Worm (Caenorhabditis elegans) whole organism, L3 larva: ENCODE data around the gene mrpl-21.

Source experiments
- R02D3.7 ChIP-seq: fragments of 150-350 bp; optimal IDR thresholded peaks from 2 replicates; lab custom pipeline; 2014; ENCODE audit warnings: missing biosample characterization, missing genetic modification characterization
- ZK546.5 ChIP-seq: sonication (generic microtip); optimal IDR thresholded peaks from 2 replicates; lab custom pipeline; 2017; ENCODE audit warnings: missing biosample characterization, missing genetic modification characterization
- aly-2 ChIP-seq: fragments of 150-350 bp; optimal IDR thresholded peaks from 2 replicates; lab custom pipeline; 2014; ENCODE audit warnings: missing biosample characterization, missing genetic modification characterization
- ama-1 ChIP-seq: fragments of 150-350 bp; optimal IDR thresholded peaks from 2 replicates; lab custom pipeline; 2018
- ceh-16 ChIP-seq: sonication (generic microtip); optimal IDR thresholded peaks from 2 replicates; lab custom pipeline; 2017; ENCODE audit warnings: missing biosample characterization, missing genetic modification characterization
- ceh-28 ChIP-seq: fragments of 150-350 bp; optimal IDR thresholded peaks from 2 replicates; lab custom pipeline; 2014; ENCODE audit warnings: missing biosample characterization, missing genetic modification reagents, missing genetic modification characterization
- ceh-82 ChIP-seq: fragments of 150-350 bp; optimal IDR thresholded peaks from 2 replicates; lab custom pipeline; 2014; ENCODE audit warnings: missing biosample characterization, missing genetic modification characterization
- ceh-9 ChIP-seq: sonication (generic microtip); optimal IDR thresholded peaks from 2 replicates; lab custom pipeline; 2018; ENCODE audit warnings: missing biosample characterization, missing genetic modification characterization
- daf-12 ChIP-seq: fragments of 150-350 bp; optimal IDR thresholded peaks from 2 replicates; lab custom pipeline; 2014; ENCODE audit warnings: missing biosample characterization, missing genetic modification reagents, missing genetic modification characterization
- egl-27 ChIP-seq: sonication (generic microtip); optimal IDR thresholded peaks from 4 replicates; lab custom pipeline; 2017; ENCODE audit warnings: missing biosample characterization, missing genetic modification reagents, missing genetic modification characterization
- egl-5 ChIP-seq: fragments of 150-350 bp; optimal IDR thresholded peaks from 2 replicates; lab custom pipeline; 2017; ENCODE audit warnings: missing biosample characterization, missing genetic modification reagents, missing genetic modification characterization, inconsistent platforms
- elt-1 ChIP-seq: fragments of 150-350 bp; optimal IDR thresholded peaks from 2 replicates; lab custom pipeline; 2014; ENCODE audit warnings: missing biosample characterization, missing genetic modification characterization
- elt-2 ChIP-seq: sonication (generic microtip); optimal IDR thresholded peaks from 2 replicates; lab custom pipeline; 2016; ENCODE audit warnings: missing genetic modification reagents, mild to moderate bottlenecking, missing genetic modification characterization, missing compliant biosample characterization
- elt-3 ChIP-seq, 3 experiments: fragments of 150-350 bp in 1 of 3; sonication (generic microtip) in 2 of 3; optimal IDR thresholded peaks; 2 replicates in 2 of 3; 4 replicates in 1 of 3; lab custom pipeline; 2014 to 2017; ENCODE audit warnings: missing biosample characterization in 3 of 3, missing genetic modification characterization in 3 of 3
- eor-1 ChIP-seq, 2 experiments: fragments of 150-350 bp; optimal IDR thresholded peaks; 2 replicates each; lab custom pipeline; 2014 to 2018; ENCODE audit warnings: missing biosample characterization in 2 of 2, missing genetic modification characterization in 2 of 2
- fkh-10 ChIP-seq: sonication (generic microtip); optimal IDR thresholded peaks from 2 replicates; lab custom pipeline; 2017; ENCODE audit warnings: missing biosample characterization, missing genetic modification reagents, missing genetic modification characterization
- fkh-2 ChIP-seq: fragments of 150-350 bp; optimal IDR thresholded peaks from 2 replicates; lab custom pipeline; 2014; ENCODE audit warnings: missing biosample characterization, missing genetic modification reagents, missing genetic modification characterization
- fos-1 ChIP-seq: fragments of 150-350 bp; optimal IDR thresholded peaks from 2 replicates; lab custom pipeline; 2014; ENCODE audit warnings: missing biosample characterization, missing genetic modification characterization
- hmg-11 ChIP-seq: sonication (generic microtip); optimal IDR thresholded peaks from 2 replicates; lab custom pipeline; 2016; ENCODE audit warnings: missing genetic modification characterization, missing compliant biosample characterization
- jun-1 ChIP-seq: fragments of 150-350 bp; optimal IDR thresholded peaks from 2 replicates; lab custom pipeline; 2014; ENCODE audit warnings: missing biosample characterization, missing genetic modification reagents, missing genetic modification characterization
- lin-15B ChIP-seq: fragments of 150-350 bp; optimal IDR thresholded peaks from 2 replicates; lab custom pipeline; 2014; ENCODE audit warnings: missing biosample characterization, missing genetic modification characterization
- lin-39 ChIP-seq: fragments of 150-350 bp; optimal IDR thresholded peaks from 2 replicates; lab custom pipeline; 2018; ENCODE audit warnings: missing biosample characterization, missing genetic modification reagents, missing genetic modification characterization
- lsy-12 ChIP-seq: sonication (generic microtip); optimal IDR thresholded peaks from 2 replicates; lab custom pipeline; 2016; ENCODE audit warnings: mild to moderate bottlenecking, missing genetic modification characterization, missing compliant biosample characterization
- mdl-1 ChIP-seq: fragments of 150-350 bp; optimal IDR thresholded peaks from 2 replicates; lab custom pipeline; 2014; ENCODE audit warnings: missing biosample characterization, missing genetic modification characterization
- mml-1 ChIP-seq: fragments of 150-350 bp; sonication (generic microtip); optimal IDR thresholded peaks from 3 replicates; lab custom pipeline; 2014; ENCODE audit warnings: missing biosample characterization, missing genetic modification characterization
- nfya-1 ChIP-seq: sonication (generic microtip); optimal IDR thresholded peaks from 2 replicates; lab custom pipeline; 2017; ENCODE audit warnings: missing genetic modification characterization, mild to moderate bottlenecking, missing compliant biosample characterization, antibody characterized with exemption, moderate library complexity; ENCODE audit not compliant: insufficient read depth
- nhr-11 ChIP-seq: fragments of 150-350 bp; optimal IDR thresholded peaks from 2 replicates; lab custom pipeline; 2014; ENCODE audit warnings: missing biosample characterization, missing genetic modification characterization
- nhr-12 ChIP-seq: fragments of 150-350 bp; optimal IDR thresholded peaks from 2 replicates; lab custom pipeline; 2014; ENCODE audit warnings: missing biosample characterization, missing genetic modification characterization
- nhr-23 ChIP-seq: fragments of 150-350 bp; optimal IDR thresholded peaks from 2 replicates; lab custom pipeline; 2014; ENCODE audit warnings: missing biosample characterization, missing genetic modification reagents, missing genetic modification characterization
- nhr-237 ChIP-seq: fragments of 150-350 bp; optimal IDR thresholded peaks from 2 replicates; lab custom pipeline; 2014; ENCODE audit warnings: missing biosample characterization, missing genetic modification characterization
- nhr-25 ChIP-seq: sonication (generic microtip); optimal IDR thresholded peaks from 2 replicates; lab custom pipeline; 2017; ENCODE audit warnings: missing biosample characterization, missing genetic modification characterization
- nhr-28 ChIP-seq: fragments of 150-350 bp; optimal IDR thresholded peaks from 2 replicates; lab custom pipeline; 2014; ENCODE audit warnings: missing biosample characterization, missing genetic modification characterization
- nhr-43 ChIP-seq: sonication (generic microtip); optimal IDR thresholded peaks from 2 replicates; lab custom pipeline; 2016; ENCODE audit warnings: mild to moderate bottlenecking, missing genetic modification characterization, missing compliant biosample characterization; ENCODE audit not compliant: poor library complexity, severe bottlenecking
- nhr-67 ChIP-seq: fragments of 150-350 bp; optimal IDR thresholded peaks from 2 replicates; lab custom pipeline; 2014; ENCODE audit warnings: missing biosample characterization, missing genetic modification characterization
- nhr-76 ChIP-seq: fragments of 150-350 bp; sonication (generic microtip); optimal IDR thresholded peaks from 5 replicates; lab custom pipeline; 2014; ENCODE audit warnings: missing biosample characterization, missing genetic modification characterization
- nhr-77 ChIP-seq: fragments of 150-350 bp; optimal IDR thresholded peaks from 2 replicates; lab custom pipeline; 2014; ENCODE audit warnings: missing biosample characterization, missing genetic modification characterization
- pha-4 ChIP-seq: fragments of 150-350 bp; optimal IDR thresholded peaks from 2 replicates; lab custom pipeline; 2014; ENCODE audit warnings: missing biosample characterization, missing genetic modification reagents, missing genetic modification characterization
- pqm-1 ChIP-seq: fragments of 150-350 bp; optimal IDR thresholded peaks from 2 replicates; lab custom pipeline; 2017; ENCODE audit warnings: missing biosample characterization, missing genetic modification characterization, inconsistent platforms
- sea-2 ChIP-seq: fragments of 150-350 bp; sonication (generic microtip); optimal IDR thresholded peaks from 4 replicates; lab custom pipeline; 2014; ENCODE audit warnings: missing biosample characterization, missing genetic modification reagents, missing genetic modification characterization
- skn-1 ChIP-seq: fragments of 150-350 bp; optimal IDR thresholded peaks from 2 replicates; lab custom pipeline; 2014; ENCODE audit warnings: missing biosample characterization, missing genetic modification characterization
- snpc-4 ChIP-seq: fragments of 150-350 bp; optimal IDR thresholded peaks from 2 replicates; lab custom pipeline; 2014; ENCODE audit warnings: missing biosample characterization, missing genetic modification characterization
- tbx-2 ChIP-seq: sonication (generic microtip); optimal IDR thresholded peaks from 2 replicates; lab custom pipeline; 2016; ENCODE audit warnings: mild to moderate bottlenecking, missing genetic modification characterization, missing compliant biosample characterization
- unc-39 ChIP-seq: sonication (generic microtip); optimal IDR thresholded peaks from 4 replicates; lab custom pipeline; 2017; ENCODE audit warnings: missing biosample characterization, missing genetic modification characterization
- unc-62 ChIP-seq: fragments of 150-350 bp; sonication (generic microtip); optimal IDR thresholded peaks from 4 replicates; lab custom pipeline; 2014; ENCODE audit warnings: missing biosample characterization, missing genetic modification reagents, missing genetic modification characterization
- zag-1 ChIP-seq: fragments of 150-350 bp; optimal IDR thresholded peaks from 2 replicates; lab custom pipeline; 2014; ENCODE audit warnings: missing biosample characterization, missing genetic modification characterization
- ztf-11 ChIP-seq: fragments of 150-350 bp; optimal IDR thresholded peaks from 2 replicates; lab custom pipeline; 2014; ENCODE audit warnings: missing biosample characterization, missing genetic modification characterization
- ztf-4 ChIP-seq: fragments of 150-350 bp; optimal IDR thresholded peaks from 2 replicates; lab custom pipeline; 2014; ENCODE audit warnings: missing biosample characterization, missing genetic modification characterization

Gene mrpl-21

ce11 chrIII:4227363-4227762 is 16.0 kb downstream of the mrpl-21 start:
- TF ChIP-seq elt-2 (tag; lab: Kevin White, UChicago) (peak; percentile 75), mdl-1 (tag; lab: Kevin White, UChicago) (no peak), nhr-12 (no peak), aly-2 (no peak), ceh-16 (no peak), nhr-77 (tag; lab: Kevin White, UChicago) (no peak), nhr-237 (no peak), nhr-23 (tag; lab: Kevin White, UChicago) (no peak), mml-1 (tag; lab: Kevin White, UChicago) (no peak), fos-1 (tag; lab: Kevin White, UChicago) (no peak), elt-1 (no peak), pqm-1 (tag; lab: Kevin White, UChicago) (peak; percentile 56), nfya-1 (peak; percentile 30), eor-1 (tag; optimal IDR thresholded peaks at IDR 0.05; lab: Kevin White, UChicago) (no peak)

ce11 chrIII:4224722-4225121 is 18.6 kb downstream of the mrpl-21 start:
- no peak for TF ChIP-seq ceh-28
- peak; percentile 5 for TF ChIP-seq hmg-11 (tag; lab: Kevin White, UChicago)
- no peak for TF ChIP-seq sea-2 (GFP tag; lab: Kevin White, UChicago)
- TF ChIP-seq lin-39 (tag; lab: Kevin White, UChicago) = no peak

ce11 chrIII:4223668-4224127 is 19.7 kb downstream of the mrpl-21 start:
- TF ChIP-seq ztf-4 (tag; lab: Kevin White, UChicago) (no peak), pqm-1 (tag; lab: Kevin White, UChicago) (peak; percentile 62), ceh-16 (no peak), nhr-28 (no peak), zag-1 (tag; lab: Kevin White, UChicago) (peak; percentile 56), nfya-1 (peak; percentile 95), nhr-25 (tag; lab: Kevin White, UChicago) (peak; percentile 20), hmg-11 (tag; lab: Kevin White, UChicago) (peak; percentile 92), nhr-76 (tag; lab: Kevin White, UChicago) (no peak), skn-1 (tag; lab: Kevin White, UChicago) (peak; percentile 74), ceh-28 (peak; percentile 27), egl-27 (peak; percentile 76), R02D3.7 (tag; lab: Kevin White, UChicago) (peak; percentile 35), ztf-11 (tag; lab: Kevin White, UChicago) (no peak), elt-2 (tag; lab: Kevin White, UChicago) (peak; percentile 86), nhr-23 (tag; lab: Kevin White, UChicago) (peak; percentile 26), ceh-9 (no peak), daf-12 (tag; lab: Kevin White, UChicago) (no peak), nhr-11 (tag; lab: Kevin White, UChicago) (peak; percentile 88), nhr-237 (no peak), jun-1 (tag; lab: Kevin White, UChicago) (peak; percentile 93), elt-3 (tag; optimal IDR thresholded peaks at IDR 0.05; lab: Kevin White, UChicago) (no peak), nhr-12 (no peak), ZK546.5 (tag; lab: Kevin White, UChicago) (no peak), pha-4 (peak; percentile 81), ceh-82 (tag; lab: Kevin White, UChicago) (peak; percentile 28), eor-1 (tag; optimal IDR thresholded peaks at IDR 0.05; lab: Kevin White, UChicago) (no peak), lin-39 (tag; lab: Kevin White, UChicago) (peak; percentile 95), snpc-4 (tag; lab: Kevin White, UChicago) (peak; percentile 11), nhr-43 (tag; lab: Kevin White, UChicago) (peak; percentile 51), nhr-77 (tag; lab: Kevin White, UChicago) (no peak), unc-39 (tag; lab: Kevin White, UChicago) (peak; percentile 14), lsy-12 (peak; percentile 2), fos-1 (tag; lab: Kevin White, UChicago) (peak; percentile 45), fkh-10 (GFP tag; lab: Kevin White, UChicago) (no peak), aly-2 (no peak), mdl-1 (tag; lab: Kevin White, UChicago) (peak; percentile 81), lin-15B (tag; lab: Kevin White, UChicago) (peak; percentile 58), fkh-2 (tag; lab: Kevin White, UChicago) (peak; percentile 41), mml-1 (tag; lab: Kevin White, UChicago) (no peak), unc-62 (GFP tag; lab: Kevin White, UChicago) (peak; percentile 49), ama-1 (no peak), tbx-2 (tag; lab: Kevin White, UChicago) (peak; percentile 71), egl-5 (tag; lab: Kevin White, UChicago) (peak; percentile 95), elt-1 (peak; percentile 48), sea-2 (GFP tag; lab: Kevin White, UChicago) (peak; percentile 38), nhr-67 (tag; lab: Kevin White, UChicago) (no peak)
